Fruit fly (Drosophila melanogaster): ENCODE measurements around the gene CG8757.

dm6 chr3L:13845754-13846153 lies 3.7 kb upstream of the CG8757 start, which contains the start of gene Hml:
- no peak for TF ChIP-seq ey (GFP tag; optimal IDR thresholded peaks at IDR 0.05)
- TF ChIP-seq Dfd (GFP tag; optimal IDR thresholded peaks at IDR 0.05): no peak
- no peak for TF ChIP-seq Dif (GFP tag; optimal IDR thresholded peaks at IDR 0.05; ENCODE audit: partially characterized antibody)
- no peak for TF ChIP-seq psq (GFP tag; optimal IDR thresholded peaks at IDR 0.05)
- no peak for TF ChIP-seq OdsH (GFP tag; optimal IDR thresholded peaks at IDR 0.05)
- TF ChIP-seq usp (GFP tag; optimal IDR thresholded peaks at IDR 0.05): no peak
- TF ChIP-seq N (GFP tag; optimal IDR thresholded peaks at IDR 0.05): no peak
- TF ChIP-seq HLH106 (tag; optimal IDR thresholded peaks at IDR 0.05): no peak
- TF ChIP-seq sage (GFP tag; optimal IDR thresholded peaks at IDR 0.05): no peak
- TF ChIP-seq Myc (optimal IDR thresholded peaks at IDR 0.05): no peak
- TF ChIP-seq CrebA (GFP tag; optimal IDR thresholded peaks at IDR 0.05; ENCODE audit: borderline replicate concordance): no peak
- TF ChIP-seq Sp1 (GFP tag; optimal IDR thresholded peaks at IDR 0.05): no peak
